Worm (Caenorhabditis elegans): ENCODE measurements around the gene K07D4.5.

The K07D4.5 gene

DNA sequence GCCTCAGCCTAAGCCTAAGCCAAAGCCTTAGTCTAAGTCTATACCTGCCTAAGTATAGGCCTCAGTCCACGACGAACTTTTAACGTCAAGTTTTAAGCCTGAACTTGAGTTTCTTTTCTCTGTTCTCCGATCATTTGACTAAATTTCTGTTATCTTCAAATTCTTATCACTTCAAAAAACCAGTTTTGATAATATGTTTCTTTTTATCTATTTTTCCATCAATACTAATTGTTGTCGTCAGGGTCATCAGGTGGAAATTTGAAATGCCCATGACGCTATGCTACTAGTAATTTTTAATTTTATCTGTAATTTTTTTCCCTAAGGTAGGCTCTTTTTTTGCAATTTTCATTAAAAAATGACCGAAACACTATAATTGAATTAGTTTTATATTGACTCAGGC lies 13.8 kb downstream of the K07D4.5 start:
- TF ChIP-seq F13C5.2 (tag; optimal IDR thresholded peaks at IDR 0.05) (no peak), tbx-11 (GFP tag; IDR thresholded peaks at IDR 0.05) (no peak), ets-7 (tag; optimal IDR thresholded peaks at IDR 0.05) (no peak), hnd-1 (tag; optimal IDR thresholded peaks at IDR 0.05) (no peak), aly-1 (tag; optimal IDR thresholded peaks at IDR 0.05) (no peak), ceh-13 (GFP tag; optimal IDR thresholded peaks at IDR 0.05) (no peak), sea-1 (GFP tag; conservative IDR thresholded peaks at IDR 0.05) (no peak), pes-1 (GFP tag; IDR thresholded peaks at IDR 0.05) (no peak), hmg-4 (GFP tag; optimal IDR thresholded peaks at IDR 0.05) (no peak), scrt-1 (GFP tag; IDR thresholded peaks at IDR 0.05) (no peak), tbx-37 (GFP tag; conservative IDR thresholded peaks at IDR 0.05) (no peak)

DNA sequence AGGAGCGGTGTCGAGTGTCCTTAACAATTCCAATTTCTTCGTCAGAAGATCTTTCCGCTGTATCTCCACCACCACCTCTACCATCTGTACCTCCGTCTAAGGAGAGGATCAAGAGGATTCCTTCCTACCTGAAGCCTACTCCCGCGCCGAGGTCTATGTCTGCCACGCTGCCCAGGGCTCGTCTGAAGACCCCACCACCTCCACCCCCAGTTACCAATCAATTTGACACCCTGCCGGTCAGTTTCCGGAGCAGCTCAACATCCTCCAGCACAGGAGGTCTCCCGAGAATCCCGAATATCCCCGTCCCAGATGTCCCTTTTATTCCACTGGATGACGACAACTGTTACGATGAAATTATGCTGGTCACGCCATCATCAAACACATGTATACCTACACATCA lies 17.4 kb downstream of the K07D4.5 start:
- no peak for TF ChIP-seq ceh-36 (tag; optimal IDR thresholded peaks at IDR 0.05)
- TF ChIP-seq tbx-37 (GFP tag; conservative IDR thresholded peaks at IDR 0.05) = no peak
- TF ChIP-seq aly-1 (tag; optimal IDR thresholded peaks at IDR 0.05) = no peak
- no peak for TF ChIP-seq ets-7 (tag; optimal IDR thresholded peaks at IDR 0.05)
- no peak for TF ChIP-seq hmbx-1 (tag; optimal IDR thresholded peaks at IDR 0.05)
- no peak for TF ChIP-seq F13C5.2 (tag; optimal IDR thresholded peaks at IDR 0.05)
- no peak for TF ChIP-seq sea-1 (GFP tag; conservative IDR thresholded peaks at IDR 0.05)
- TF ChIP-seq hnd-1 (tag; optimal IDR thresholded peaks at IDR 0.05) = no peak
- no peak for TF ChIP-seq tra-4 (tag; optimal IDR thresholded peaks at IDR 0.05)
- no peak for TF ChIP-seq pes-1 (GFP tag; IDR thresholded peaks at IDR 0.05)
- TF ChIP-seq ama-1 (optimal IDR thresholded peaks at IDR 0.05) = no peak
- no peak for TF ChIP-seq flt-1 (GFP tag; IDR thresholded peaks at IDR 0.05)
- TF ChIP-seq hmg-4 (GFP tag; optimal IDR thresholded peaks at IDR 0.05) = no peak
- no peak for TF ChIP-seq B0310.2 (tag; optimal IDR thresholded peaks at IDR 0.05)
- no peak for TF ChIP-seq tbx-11 (GFP tag; IDR thresholded peaks at IDR 0.05)
- no peak for TF ChIP-seq scrt-1 (GFP tag; IDR thresholded peaks at IDR 0.05)
- no peak for TF ChIP-seq ceh-13 (GFP tag; optimal IDR thresholded peaks at IDR 0.05)

DNA sequence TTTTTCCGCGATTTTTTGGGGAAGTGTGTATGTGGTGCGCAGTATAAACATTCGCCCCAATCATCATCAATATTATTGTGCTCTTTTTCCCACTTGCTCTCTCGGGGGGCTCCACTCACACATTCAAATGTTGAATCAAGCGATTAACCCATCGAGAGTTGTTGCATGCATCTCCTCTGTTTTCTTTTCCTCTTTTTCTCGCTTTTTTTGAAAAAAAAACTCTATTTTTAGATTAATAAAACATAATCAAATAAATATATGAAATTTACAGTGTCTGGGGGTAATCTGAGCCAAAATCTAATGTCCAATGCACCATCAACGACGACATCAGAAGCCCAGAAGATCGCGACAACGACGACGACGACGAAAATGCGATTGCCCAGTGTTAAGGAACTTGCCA lies 20.7 kb downstream of the K07D4.5 start, which contains the start of gene ephx-1:
ephx-1 (plus strand) TSS at position 301 of the 400 bp plus-strand sequence.
- TF ChIP-seq B0310.2 (tag; optimal IDR thresholded peaks at IDR 0.05) (no peak), tra-4 (tag; optimal IDR thresholded peaks at IDR 0.05) (no peak), ets-7 (tag; optimal IDR thresholded peaks at IDR 0.05) (no peak), scrt-1 (GFP tag; IDR thresholded peaks at IDR 0.05) (no peak), F13C5.2 (tag; optimal IDR thresholded peaks at IDR 0.05) (no peak), tbx-37 (GFP tag; conservative IDR thresholded peaks at IDR 0.05) (no peak), pes-1 (GFP tag; IDR thresholded peaks at IDR 0.05) (no peak), flt-1 (GFP tag; IDR thresholded peaks at IDR 0.05) (no peak), hnd-1 (tag; optimal IDR thresholded peaks at IDR 0.05) (no peak), ceh-13 (GFP tag; optimal IDR thresholded peaks at IDR 0.05) (no peak), hmg-4 (GFP tag; optimal IDR thresholded peaks at IDR 0.05) (no peak), tbx-11 (GFP tag; IDR thresholded peaks at IDR 0.05) (no peak), aly-1 (tag; optimal IDR thresholded peaks at IDR 0.05) (no peak)

DNA sequence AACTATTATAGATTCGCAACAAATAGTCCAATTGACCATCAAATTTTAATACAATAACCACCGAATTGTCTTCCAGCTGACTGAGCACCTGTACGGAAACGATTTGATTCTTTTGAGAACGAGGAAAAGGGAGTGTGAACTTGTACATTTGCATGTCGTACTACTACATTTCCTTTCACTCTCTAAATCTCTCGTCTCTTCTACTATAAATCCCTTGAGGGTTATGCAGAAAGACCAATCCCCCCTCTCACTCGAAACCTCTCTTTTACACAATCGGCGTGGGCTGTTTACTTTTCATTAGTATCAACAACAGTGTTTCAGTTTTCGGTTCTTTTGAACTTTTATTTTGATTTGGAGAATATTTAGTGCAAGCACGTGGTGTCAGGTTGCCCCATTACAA lies 23.2 kb downstream of the K07D4.5 start:
- TF ChIP-seq F13C5.2 (tag; optimal IDR thresholded peaks at IDR 0.05) = no peak

DNA sequence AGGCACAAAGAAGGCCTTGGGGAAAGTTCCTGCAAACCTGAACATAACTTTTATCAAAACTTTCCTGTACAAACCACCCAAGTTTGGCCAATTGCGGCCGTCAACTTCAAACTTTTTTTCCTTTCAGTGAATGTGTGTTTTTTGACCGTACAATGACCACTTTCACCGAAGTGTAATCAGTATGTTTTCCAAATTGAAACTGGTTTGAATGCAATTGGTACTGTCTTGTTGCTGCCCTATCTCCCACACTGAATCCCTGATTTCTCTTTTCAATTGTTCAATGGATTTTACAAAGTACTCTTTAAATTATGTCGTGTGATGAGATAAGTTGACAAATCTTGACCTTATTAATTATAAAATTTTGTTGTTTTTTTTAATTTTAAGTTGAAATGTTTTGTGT lies 24.9 kb downstream of the K07D4.5 start:
- no peak for TF ChIP-seq B0310.2 (tag; optimal IDR thresholded peaks at IDR 0.05)
- TF ChIP-seq sea-1 (GFP tag; conservative IDR thresholded peaks at IDR 0.05) = no peak
- no peak for TF ChIP-seq tra-4 (tag; optimal IDR thresholded peaks at IDR 0.05)
- TF ChIP-seq hmbx-1 (tag; optimal IDR thresholded peaks at IDR 0.05) = no peak
- TF ChIP-seq tbx-37 (GFP tag; conservative IDR thresholded peaks at IDR 0.05) = no peak
- TF ChIP-seq pes-1 (GFP tag; IDR thresholded peaks at IDR 0.05) = no peak
- no peak for TF ChIP-seq tbx-11 (GFP tag; IDR thresholded peaks at IDR 0.05)
- no peak for TF ChIP-seq scrt-1 (GFP tag; IDR thresholded peaks at IDR 0.05)
- TF ChIP-seq aly-1 (tag; optimal IDR thresholded peaks at IDR 0.05) = no peak
- TF ChIP-seq ceh-13 (GFP tag; optimal IDR thresholded peaks at IDR 0.05) = no peak
- no peak for TF ChIP-seq hnd-1 (tag; optimal IDR thresholded peaks at IDR 0.05)
- TF ChIP-seq hmg-4 (GFP tag; optimal IDR thresholded peaks at IDR 0.05) = no peak
- no peak for TF ChIP-seq ets-7 (tag; optimal IDR thresholded peaks at IDR 0.05)
- TF ChIP-seq ama-1 (optimal IDR thresholded peaks at IDR 0.05) = no peak
- TF ChIP-seq F13C5.2 (tag; optimal IDR thresholded peaks at IDR 0.05) = no peak
- TF ChIP-seq flt-1 (GFP tag; IDR thresholded peaks at IDR 0.05) = no peak
- TF ChIP-seq ceh-36 (tag; optimal IDR thresholded peaks at IDR 0.05) = no peak

DNA sequence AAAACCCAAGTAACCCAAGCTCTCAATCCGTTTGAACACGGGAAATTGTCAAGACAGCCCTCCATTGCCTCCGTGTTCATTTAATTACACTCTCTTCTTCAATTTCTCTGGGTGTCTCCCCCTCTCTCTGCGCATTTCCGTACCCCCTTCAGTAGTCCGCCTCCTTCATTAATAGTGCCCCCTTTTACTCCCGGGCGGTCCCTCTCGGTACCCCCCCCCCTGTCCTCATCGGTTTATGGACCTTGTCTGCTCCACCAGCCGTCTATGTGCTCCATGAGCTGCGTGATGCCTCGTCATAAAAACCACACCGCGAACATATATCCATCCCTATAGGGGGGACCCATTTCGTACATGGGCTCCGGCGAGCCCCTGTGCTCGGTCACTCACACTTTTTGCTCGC lies 25.8 kb downstream of the K07D4.5 start:
- no peak for TF ChIP-seq sea-1 (GFP tag; conservative IDR thresholded peaks at IDR 0.05)
- peak; percentile 25 for TF ChIP-seq F13C5.2 (tag; optimal IDR thresholded peaks at IDR 0.05)
- peak; percentile 63; the same call in 1 of the 2 replicates for TF ChIP-seq scrt-1 (GFP tag; IDR thresholded peaks at IDR 0.05)
- peak; percentile 54 for TF ChIP-seq hmg-4 (GFP tag; optimal IDR thresholded peaks at IDR 0.05)

DNA sequence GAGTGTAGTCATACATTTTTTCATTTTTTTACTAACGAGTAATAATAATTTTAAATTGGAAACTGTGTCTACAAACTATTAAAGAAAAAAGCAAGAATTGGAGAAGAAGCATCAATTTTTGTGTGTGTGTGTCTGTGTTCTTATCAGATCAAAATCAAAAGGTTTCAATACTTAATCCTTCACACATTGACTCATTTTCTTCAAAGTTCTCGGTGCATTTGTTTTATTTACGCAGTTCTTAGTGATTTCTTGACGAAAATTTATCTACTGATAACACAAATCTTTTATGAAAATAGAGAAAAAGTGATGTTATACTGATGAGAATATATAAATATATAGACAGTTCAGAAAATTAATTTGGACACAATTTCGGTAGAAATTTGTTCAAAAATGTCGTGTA lies 29.4 kb downstream of the K07D4.5 start, which contains the start of gene clc-22:
clc-22 (minus strand) TSS at position 71 of the 400 bp plus-strand sequence.
- TF ChIP-seq flt-1 (GFP tag; IDR thresholded peaks at IDR 0.05) (no peak), B0310.2 (tag; optimal IDR thresholded peaks at IDR 0.05) (no peak), tbx-37 (GFP tag; conservative IDR thresholded peaks at IDR 0.05) (no peak), scrt-1 (GFP tag; IDR thresholded peaks at IDR 0.05) (no peak), ama-1 (optimal IDR thresholded peaks at IDR 0.05) (no peak), hmbx-1 (tag; optimal IDR thresholded peaks at IDR 0.05) (no peak), hmg-4 (GFP tag; optimal IDR thresholded peaks at IDR 0.05) (no peak), hnd-1 (tag; optimal IDR thresholded peaks at IDR 0.05) (no peak), F13C5.2 (tag; optimal IDR thresholded peaks at IDR 0.05) (no peak), aly-1 (tag; optimal IDR thresholded peaks at IDR 0.05) (no peak), tra-4 (tag; optimal IDR thresholded peaks at IDR 0.05) (no peak), ceh-36 (tag; optimal IDR thresholded peaks at IDR 0.05) (no peak), ets-7 (tag; optimal IDR thresholded peaks at IDR 0.05) (no peak)

DNA sequence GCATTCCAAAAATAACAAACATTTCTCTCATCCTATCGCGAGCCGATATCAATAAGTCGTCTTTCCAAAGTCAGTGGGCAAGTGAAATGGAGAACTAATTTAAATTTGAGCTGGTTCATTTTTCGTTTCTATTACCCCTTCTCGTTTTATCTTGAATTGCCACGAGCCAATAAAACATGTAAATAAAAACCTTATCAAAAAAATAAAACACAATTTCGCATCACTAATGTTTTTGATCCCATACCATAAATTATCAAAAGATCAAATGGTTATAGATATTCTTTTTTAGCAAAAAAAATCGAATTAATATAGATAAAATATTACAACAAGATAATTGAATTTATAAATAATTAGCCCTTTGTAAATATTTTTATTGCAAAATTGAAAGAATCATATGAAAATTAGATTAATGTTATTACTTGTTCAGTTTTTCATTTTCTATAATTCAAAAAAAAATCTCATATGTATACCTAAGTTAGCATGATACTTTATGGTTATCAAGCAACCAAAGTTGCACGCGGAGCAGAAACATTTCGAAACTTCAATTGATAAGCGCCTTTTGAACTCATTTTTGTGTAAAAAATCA lies 32.6 kb downstream of the K07D4.5 start, which contains the start of gene Y14H12A.1:
Y14H12A.1 (plus strand) TSS at position 536 of the 586 bp plus-strand sequence.
- no peak for TF ChIP-seq hmg-4 (GFP tag; optimal IDR thresholded peaks at IDR 0.05)
- TF ChIP-seq hnd-1 (tag; optimal IDR thresholded peaks at IDR 0.05) = no peak
- TF ChIP-seq pes-1 (GFP tag; IDR thresholded peaks at IDR 0.05) = no peak
- TF ChIP-seq ceh-13 (GFP tag; optimal IDR thresholded peaks at IDR 0.05) = no peak
- no peak for TF ChIP-seq ceh-36 (tag; optimal IDR thresholded peaks at IDR 0.05)
- no peak for TF ChIP-seq flt-1 (GFP tag; IDR thresholded peaks at IDR 0.05)
- TF ChIP-seq aly-1 (tag; optimal IDR thresholded peaks at IDR 0.05) = no peak
- no peak for TF ChIP-seq F13C5.2 (tag; optimal IDR thresholded peaks at IDR 0.05)
- no peak for TF ChIP-seq scrt-1 (GFP tag; IDR thresholded peaks at IDR 0.05)
- TF ChIP-seq ama-1 (optimal IDR thresholded peaks at IDR 0.05) = no peak
- no peak for TF ChIP-seq sea-1 (GFP tag; conservative IDR thresholded peaks at IDR 0.05)
- no peak for TF ChIP-seq tbx-37 (GFP tag; conservative IDR thresholded peaks at IDR 0.05)
- no peak for TF ChIP-seq tbx-11 (GFP tag; IDR thresholded peaks at IDR 0.05)
- no peak for TF ChIP-seq B0310.2 (tag; optimal IDR thresholded peaks at IDR 0.05)
- no peak for TF ChIP-seq tra-4 (tag; optimal IDR thresholded peaks at IDR 0.05)
- TF ChIP-seq ets-7 (tag; optimal IDR thresholded peaks at IDR 0.05) = no peak
- TF ChIP-seq hmbx-1 (tag; optimal IDR thresholded peaks at IDR 0.05) = no peak

All from whole organism, early embryonic.